Worm (Caenorhabditis elegans) whole organism, L4 larva: ENCODE results near the gene spp-22.

Experiments used
- ceh-28 ChIP-seq: fragments of 150-350 bp; optimal IDR thresholded peaks from 2 replicates; lab custom pipeline; 2014; ENCODE audit warnings: missing biosample characterization, missing genetic modification reagents, missing genetic modification characterization
- mes-2 ChIP-seq: sonication (generic microtip); optimal IDR thresholded peaks from 2 replicates; lab custom pipeline; 2016; ENCODE audit warnings: missing genotype, mild to moderate bottlenecking, missing genetic modification characterization, missing compliant biosample characterization; ENCODE audit not compliant: poor library complexity, severe bottlenecking
- nhr-11 ChIP-seq: fragments of 150-350 bp; optimal IDR thresholded peaks from 2 replicates; lab custom pipeline; 2014; ENCODE audit warnings: missing biosample characterization, missing genetic modification characterization
- nhr-76 ChIP-seq: fragments of 150-350 bp; optimal IDR thresholded peaks from 2 replicates; lab custom pipeline; 2014; ENCODE audit warnings: missing biosample characterization, missing genetic modification characterization
- skn-1 ChIP-seq: fragments of 150-350 bp; optimal IDR thresholded peaks from 2 replicates; lab custom pipeline; 2014; ENCODE audit warnings: missing biosample characterization, missing genetic modification characterization

DNA sequence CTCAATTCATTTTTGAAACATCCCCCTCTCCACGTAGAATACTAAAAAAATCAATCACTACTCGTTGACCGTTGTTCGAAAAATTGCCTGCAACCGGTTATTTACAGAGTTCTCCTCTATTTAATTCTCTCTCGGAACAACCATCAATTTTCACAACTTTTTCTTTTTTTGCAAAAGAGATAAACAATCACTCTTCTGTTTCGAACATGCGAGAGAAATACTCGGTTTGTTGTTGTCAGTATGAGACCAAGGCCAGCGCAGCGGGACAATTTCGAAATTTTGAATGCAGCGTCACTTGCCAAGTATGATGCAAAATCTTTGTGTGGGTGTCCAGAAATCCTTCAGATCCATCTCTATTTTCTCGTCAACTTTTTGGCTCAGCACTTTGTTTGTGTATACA lies 18.8 kb downstream of the spp-22 start:
- TF ChIP-seq mes-2 (tag; lab: Kevin White, UChicago) (peak; percentile 13), skn-1 (tag; lab: Kevin White, UChicago) (peak; percentile 31), nhr-76 (no peak), nhr-11 (tag; lab: Kevin White, UChicago) (no peak), ceh-28 (tag; lab: Kevin White, UChicago) (no peak)
